Worm (Caenorhabditis elegans) whole organism, L4/young adult: ENCODE results near the gene ZK1098.6.

ENCODE experiments used
- W03F9.2 ChIP-seq: fragments of 150-350 bp; optimal IDR thresholded peaks from 2 replicates; lab custom pipeline; 2014; ENCODE audit warnings: missing biosample characterization, missing genetic modification characterization
- dao-5 ChIP-seq: sonication (generic microtip); optimal IDR thresholded peaks from 2 replicates; lab custom pipeline; 2016; ENCODE audit warnings: missing genotype, missing genetic modification characterization, moderate library complexity, missing compliant biosample characterization
- him-1 ChIP-seq: sonication (generic microtip); optimal IDR thresholded peaks from 2 replicates; lab custom pipeline; 2016; ENCODE audit warnings: missing genotype, missing genetic modification reagents, missing genetic modification characterization, missing compliant biosample characterization

- TF ChIP-seq him-1 (tag; lab: Kevin White, UChicago) (no peak), dao-5 (tag; lab: Kevin White, UChicago) (no peak), W03F9.2 (tag; lab: Kevin White, UChicago) (no peak)
Measured at ce11 chrIII:9544820-9545219, 17.9 kb downstream of the ZK1098.6 start, which contains the start of gene ZK1098.12.
